Worm (Caenorhabditis elegans): Measurements from ENCODE around the gene srh-265.

- TF ChIP-seq unc-39 (tag; optimal IDR thresholded peaks at IDR 0.05) (no peak), nhr-12 (tag; optimal IDR thresholded peaks at IDR 0.05) (no peak), lin-13 (GFP tag; optimal IDR thresholded peaks at IDR 0.05) (no peak), elt-1 (tag; optimal IDR thresholded peaks at IDR 0.05) (no peak), ztf-11 (tag; optimal IDR thresholded peaks at IDR 0.05) (no peak), nhr-11 (tag; optimal IDR thresholded peaks at IDR 0.05) (no peak)
These were observed 50.7 kb downstream of the srh-265 start for ce11 chrV:15466719-15467118.

All from whole organism, L2 larva.